Fruit fly (Drosophila melanogaster) whole organism, embryonic: ENCODE data around the gene Cpr97Ea.

Experiments used
- Bdp1 ChIP-seq: fragments of 200-800 bp; sonication (Bioruptor generic); optimal IDR thresholded peaks from 3 replicates; lab custom pipeline; 2016; ENCODE audit warnings: missing biosample characterization, missing genetic modification characterization
- Bgb ChIP-seq: fragments of 200-800 bp; sonication (Bioruptor generic); IDR thresholded peaks from 2 replicates; pipeline ENCODE4 v1.3.6; 2022; ENCODE audit warnings: missing biosample characterization, missing genetic modification characterization; ENCODE audit not compliant: partially characterized antibody
- BtbVII ChIP-seq: fragments of 200-800 bp; sonication (Bioruptor generic); optimal IDR thresholded peaks from 3 replicates; lab custom pipeline; 2017; ENCODE audit warnings: missing biosample characterization, mild to moderate bottlenecking, missing genetic modification characterization
- CG10274 ChIP-seq: fragments of 200-800 bp; sonication (Bioruptor generic); optimal IDR thresholded peaks from 3 replicates; lab custom pipeline; 2017; ENCODE audit warnings: missing biosample characterization, mild to moderate bottlenecking, missing genetic modification characterization
- CG11695 ChIP-seq: fragments of 200-800 bp; sonication (Bioruptor generic); IDR thresholded peaks from 3 replicates; pipeline ENCODE4 v1.3.6; 2022; ENCODE audit warnings: missing biosample characterization, missing genetic modification characterization
- CG13123 ChIP-seq: fragments of 200-800 bp; sonication (Bioruptor generic); optimal IDR thresholded peaks from 2 replicates; lab custom pipeline; 2016; ENCODE audit warnings: missing biosample characterization, missing genetic modification characterization
- CG13894 ChIP-seq: fragments of 200-800 bp; sonication (Bioruptor generic); optimal IDR thresholded peaks from 3 replicates; lab custom pipeline; 2018; ENCODE audit warnings: missing biosample characterization, mild to moderate bottlenecking, missing genetic modification characterization, moderate library complexity
- CG14860 ChIP-seq: fragments of 200-800 bp; sonication (Bioruptor generic); IDR thresholded peaks from 3 replicates; pipeline ENCODE4 v1.3.6; 2022; ENCODE audit warnings: missing biosample characterization, missing genetic modification characterization; ENCODE audit not compliant: partially characterized antibody
- CG16813 ChIP-seq: fragments of 200-800 bp; sonication (Bioruptor generic); IDR thresholded peaks from 3 replicates; pipeline ENCODE4 v1.3.6; 2022; ENCODE audit warnings: missing biosample characterization, missing genetic modification characterization; ENCODE audit not compliant: partially characterized antibody
- CG18764 ChIP-seq: fragments of 200-800 bp; sonication (Bioruptor generic); optimal IDR thresholded peaks from 3 replicates; lab custom pipeline; 2016; ENCODE audit warnings: missing biosample characterization, missing genetic modification characterization
- CG2129 ChIP-seq: fragments of 200-800 bp; sonication (Bioruptor generic); IDR thresholded peaks from 2 replicates; pipeline ENCODE4 v1.3.6; 2022; ENCODE audit warnings: missing biosample characterization, missing genetic modification characterization; ENCODE audit not compliant: partially characterized antibody
- CG6175 ChIP-seq: fragments of 200-800 bp; sonication (Bioruptor generic); IDR thresholded peaks from 3 replicates; pipeline ENCODE4 v1.3.6; 2022; ENCODE audit warnings: missing biosample characterization, missing genetic modification characterization
- CG9797 ChIP-seq: fragments of 200-800 bp; sonication (Bioruptor generic); optimal IDR thresholded peaks from 3 replicates; lab custom pipeline; 2018; ENCODE audit warnings: missing biosample characterization, mild to moderate bottlenecking, missing genetic modification characterization
- D ChIP-seq, 2 experiments: fragments of 200-800 bp in 1 of 2; fragments of >200 bp in 1 of 2; sonication (Bioruptor generic) in 1 of 2; optimal IDR thresholded peaks; 2 replicates in 1 of 2; 3 replicates in 1 of 2; lab custom pipeline; 2017; ENCODE audit warnings: mild to moderate bottlenecking in 1 of 2, missing biosample characterization in 1 of 2, missing genetic modification characterization in 1 of 2, missing genetic modification reagents in 1 of 2
- D19B ChIP-seq: fragments of 200-800 bp; sonication (Bioruptor generic); optimal IDR thresholded peaks from 2 replicates; lab custom pipeline; 2017; ENCODE audit warnings: missing biosample characterization, mild to moderate bottlenecking, missing genetic modification characterization
- Dll ChIP-seq: fragments of 200-800 bp; sonication (Bioruptor generic); IDR thresholded peaks from 4 replicates; pipeline ENCODE4 v1.3.6; 2022; ENCODE audit warnings: missing biosample characterization, missing genetic modification characterization; ENCODE audit not compliant: partially characterized antibody
- HHEX ChIP-seq: fragments of 200-800 bp; sonication (Bioruptor generic); optimal IDR thresholded peaks from 3 replicates; lab custom pipeline; 2017; ENCODE audit warnings: missing biosample characterization, mild to moderate bottlenecking, missing genetic modification characterization, missing genetic modification reagents
- Hr51 ChIP-seq, 2 experiments: fragments of 200-800 bp; sonication (Bioruptor generic); optimal IDR thresholded peaks; 2 replicates in 1 of 2; 3 replicates in 1 of 2; lab custom pipeline; 2016 to 2018; ENCODE audit warnings: missing biosample characterization in 2 of 2, missing genetic modification characterization in 2 of 2, mild to moderate bottlenecking in 1 of 2, moderate library complexity in 1 of 2
- MESR4 ChIP-seq: fragments of 200-800 bp; sonication (Bioruptor generic); optimal IDR thresholded peaks from 2 replicates; lab custom pipeline; 2018; ENCODE audit warnings: missing biosample characterization, mild to moderate bottlenecking, missing genetic modification characterization, moderate library complexity
- NC2β ChIP-seq: fragments of 200-800 bp; sonication (Bioruptor generic); optimal IDR thresholded peaks from 2 replicates; lab custom pipeline; 2016; ENCODE audit warnings: missing biosample characterization, missing genetic modification characterization
- Side ChIP-seq: fragments of 200-800 bp; sonication (Bioruptor generic); optimal IDR thresholded peaks from 2 replicates; lab custom pipeline; 2016; ENCODE audit warnings: missing biosample characterization, missing genetic modification characterization
- Sox102F ChIP-seq: fragments of 200-800 bp; sonication (Bioruptor generic); optimal IDR thresholded peaks from 2 replicates; lab custom pipeline; 2018; ENCODE audit warnings: missing biosample characterization, mild to moderate bottlenecking, missing genetic modification characterization, moderate library complexity
- az2 ChIP-seq: fragments of 200-800 bp; sonication (Bioruptor generic); optimal IDR thresholded peaks from 3 replicates; lab custom pipeline; 2016; ENCODE audit warnings: missing biosample characterization, missing genetic modification characterization
- bsh ChIP-seq, 2 experiments: fragments of 200-800 bp; sonication (Bioruptor generic); optimal IDR thresholded peaks; 2 replicates each; lab custom pipeline; 2017 to 2018; ENCODE audit warnings: mild to moderate bottlenecking in 2 of 2, missing biosample characterization in 2 of 2, missing genetic modification characterization in 2 of 2, moderate library complexity in 1 of 2
- cg ChIP-seq: fragments of 200-800 bp; sonication (Bioruptor generic); optimal IDR thresholded peaks from 3 replicates; lab custom pipeline; 2019; ENCODE audit warnings: missing biosample characterization, mild to moderate bottlenecking, missing genetic modification characterization, moderate library complexity
- crc ChIP-seq: fragments of 200-800 bp; sonication (Bioruptor generic); optimal IDR thresholded peaks from 2 replicates; lab custom pipeline; 2016; ENCODE audit warnings: missing biosample characterization, missing genetic modification characterization
- dpn ChIP-seq, 2 experiments: fragments of 200-800 bp; sonication (Bioruptor generic); optimal IDR thresholded peaks; 3 replicates each; lab custom pipeline; 2016; ENCODE audit warnings: missing biosample characterization in 2 of 2, missing genetic modification characterization in 2 of 2
- fd96Cb ChIP-seq: fragments of 200-800 bp; sonication (Bioruptor generic); optimal IDR thresholded peaks from 2 replicates; lab custom pipeline; 2018; ENCODE audit warnings: missing biosample characterization, mild to moderate bottlenecking, missing genetic modification characterization, moderate library complexity
- pan ChIP-seq, 4 experiments: fragments of >200 bp in 3 of 4; fragments of 200-800 bp in 1 of 4; sonication (Bioruptor generic) in 1 of 4; optimal IDR thresholded peaks in 3 of 4; IDR thresholded peaks in 1 of 4; 2 replicates each; pipeline versions ENCODE4 v1.3.6 to Lab custom; 2017 to 2022; ENCODE audit warnings: missing biosample characterization in 2 of 4, missing genetic modification characterization in 2 of 4, mixed read lengths in 1 of 4
- rib ChIP-seq: fragments of 200-800 bp; sonication (Bioruptor generic); IDR thresholded peaks from 2 replicates; pipeline ENCODE4 v1.3.6; 2022; ENCODE audit warnings: missing biosample characterization, missing genetic modification characterization
- sens ChIP-seq: fragments of 200-800 bp; sonication (Bioruptor generic); peaks from one replicate; lab custom pipeline; 2016; ENCODE audit warnings: missing biosample characterization, missing genetic modification characterization
- slbo ChIP-seq: fragments of 200-800 bp; sonication (Bioruptor generic); IDR thresholded peaks from 2 replicates; pipeline ENCODE4 v1.3.6; 2022; ENCODE audit warnings: missing biosample characterization, missing genetic modification characterization
- sr ChIP-seq: fragments of 200-800 bp; sonication (Bioruptor generic); IDR thresholded peaks from 3 replicates; pipeline ENCODE4 v1.3.6; 2022; ENCODE audit warnings: missing biosample characterization, missing genetic modification characterization
- tin ChIP-seq: fragments of 200-800 bp; sonication (Bioruptor generic); optimal IDR thresholded peaks from 3 replicates; lab custom pipeline; 2016; ENCODE audit warnings: missing biosample characterization, missing genetic modification characterization
- trem ChIP-seq: fragments of 200-800 bp; optimal IDR thresholded peaks from 3 replicates; lab custom pipeline; 2019; ENCODE audit warnings: missing biosample characterization, mild to moderate bottlenecking, missing genetic modification characterization, moderate library complexity
- zfh2 ChIP-seq: fragments of 200-800 bp; sonication (Bioruptor generic); optimal IDR thresholded peaks from 2 replicates; lab custom pipeline; 2016; ENCODE audit warnings: missing biosample characterization, missing genetic modification characterization

Gene Cpr97Ea

DNA sequence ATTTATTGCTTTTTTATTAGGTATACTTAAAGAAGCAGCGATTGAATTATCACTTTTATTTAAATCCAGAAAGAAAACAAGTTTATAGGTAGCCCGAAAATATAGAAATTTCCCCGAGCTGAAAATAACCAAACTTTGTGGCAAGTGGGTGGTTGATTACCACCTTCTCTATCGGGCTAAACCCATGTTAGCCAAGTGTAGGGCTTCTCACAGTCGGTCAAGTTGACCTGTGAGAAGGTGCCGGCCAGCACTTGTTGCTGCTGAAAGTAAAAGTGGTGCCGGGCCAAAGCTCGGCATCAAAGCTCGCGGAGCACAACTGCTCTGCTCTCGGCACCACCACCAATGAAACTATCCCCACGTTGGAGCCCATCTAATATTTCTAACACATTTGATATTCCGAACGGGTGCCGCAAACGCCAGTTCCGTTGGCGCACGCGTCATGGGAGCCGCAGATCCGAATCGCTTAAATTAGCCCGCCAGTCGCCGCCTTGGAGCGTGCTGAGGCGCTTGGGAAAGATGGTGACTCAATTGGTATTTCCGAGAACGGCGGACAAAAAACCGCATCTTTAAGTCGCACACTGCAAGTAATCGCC is 16.6 kb downstream of the Cpr97Ea start (continued):
- TF ChIP-seq Bgb (GFP tag; lab: Robert Waterston, UW), result no peak
- TF ChIP-seq CG2129 (GFP tag; lab: Robert Waterston, UW), result no peak
- TF ChIP-seq CG18764, result no peak
- TF ChIP-seq NC2β (GFP tag; lab: Kevin White, UChicago), result no peak
- peak; percentile 24 for TF ChIP-seq Sox102F
- TF ChIP-seq CG11695 (GFP tag; lab: Robert Waterston, UW), result no peak
- no peak for TF ChIP-seq pan (optimal IDR thresholded peaks at IDR 0.05; lab: Kevin White, UChicago)
- peak in 1 of 2 experiments; percentile 31 for TF ChIP-seq pan (GFP tag; optimal IDR thresholded peaks at IDR 0.05 in 1 of 2, IDR thresholded peaks at IDR 0.05 in 1 of 2)
- no peak for TF ChIP-seq CG9797 (GFP tag; lab: Kevin White, UChicago)
- TF ChIP-seq sens (GFP tag; lab: Kevin White, UChicago), result peak; percentile 67
- 0 out of 3 replicates have a peak, but pooled peaks have one; percentile 26 for TF ChIP-seq CG16813 (GFP tag; lab: Robert Waterston, UW)
- peak; percentile 96 for TF ChIP-seq CG10274 (GFP tag; lab: Kevin White, UChicago)
- TF ChIP-seq CG13894, result no peak
- TF ChIP-seq crc (GFP tag; lab: Kevin White, UChicago), result no peak
- no peak for TF ChIP-seq BtbVII (GFP tag; lab: Kevin White, UChicago)
- TF ChIP-seq CG6175 (GFP tag; lab: Robert Waterston, UW), result peak; percentile 36; the same call in 1 of the 3 replicates
- TF ChIP-seq slbo (GFP tag; lab: Robert Waterston, UW), result peak; percentile 32; the same call in 1 of the 2 replicates
- no peak for TF ChIP-seq Bdp1 (GFP tag; lab: Kevin White, UChicago)
- TF ChIP-seq trem (tag; lab: Kevin White, UChicago), result no peak
- TF ChIP-seq zfh2 (GFP tag; lab: Kevin White, UChicago), result peak; percentile 9
- no peak for TF ChIP-seq Side (GFP tag; lab: Kevin White, UChicago)
- no peak for TF ChIP-seq sr
- peak in 1 of 2 experiments; percentile 19 for TF ChIP-seq dpn (GFP tag; optimal IDR thresholded peaks at IDR 0.05; lab: Kevin White, UChicago)
- TF ChIP-seq az2 (GFP tag; lab: Kevin White, UChicago), result no peak
- TF ChIP-seq cg, result peak; percentile 29
- TF ChIP-seq bsh (GFP tag; optimal IDR thresholded peaks at IDR 0.05; lab: Kevin White, UChicago), result no peak
- 0 out of 4 replicates have a peak, but pooled peaks have one; percentile 16 for TF ChIP-seq Dll (GFP tag; lab: Robert Waterston, UW)
- no peak for TF ChIP-seq CG13123 (GFP tag; lab: Kevin White, UChicago)
- no peak for TF ChIP-seq D (optimal IDR thresholded peaks at IDR 0.05; lab: Kevin White, UChicago)
- no peak for TF ChIP-seq D (GFP tag; optimal IDR thresholded peaks at IDR 0.05; lab: Kevin White, UChicago)
- TF ChIP-seq fd96Cb (tag; lab: Kevin White, UChicago), result no peak
- peak in 1 of 2 experiments; percentile 25 for TF ChIP-seq Hr51 (GFP tag; optimal IDR thresholded peaks at IDR 0.05; lab: Kevin White, UChicago)
- no peak for TF ChIP-seq CG14860 (GFP tag; lab: Robert Waterston, UW)
- TF ChIP-seq MESR4, result no peak
- no peak for TF ChIP-seq D19B
- peak; percentile 31 for TF ChIP-seq HHEX (GFP tag; lab: Kevin White, UChicago)
- TF ChIP-seq tin (GFP tag; lab: Kevin White, UChicago), result no peak
- no peak for TF ChIP-seq rib
